Worm (Caenorhabditis elegans): ENCODE results near the gene nfu-1.
A peak's percentile ranks its signal among the peaks of the same experiment; 100 is the strongest.

Gene nfu-1

DNA sequence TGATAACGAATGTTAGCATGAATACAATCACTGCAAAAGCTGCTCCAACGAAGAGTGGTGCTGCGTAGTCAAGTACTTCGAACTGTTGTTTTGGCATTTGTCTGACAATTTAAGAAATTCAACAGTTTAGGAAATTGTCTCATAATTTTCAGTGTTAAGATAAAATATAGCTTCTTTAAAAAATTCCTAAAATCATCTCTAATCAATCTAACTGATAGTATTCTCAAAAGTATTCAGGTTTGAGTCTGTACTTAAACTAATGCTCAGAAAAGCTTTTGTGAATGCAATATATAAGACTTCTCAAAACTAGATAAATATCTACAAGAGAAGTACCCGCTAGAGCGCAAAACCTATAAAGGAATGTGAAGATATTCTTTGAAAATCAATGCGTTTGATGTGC is 7.6 kb downstream of the nfu-1 start, which contains the start of gene R10H10.4:
Gene R10H10.4, minus strand, starts transcription at position 101 of the 400 bp plus-strand sequence.
- TF ChIP-seq eyg-1 (tag; optimal IDR thresholded peaks at IDR 0.05) (no peak), K02D7.2 (tag; optimal IDR thresholded peaks at IDR 0.05) (no peak), pha-2 (tag; optimal IDR thresholded peaks at IDR 0.05) (no peak), pat-9 (tag; optimal IDR thresholded peaks at IDR 0.05) (no peak), hlh-13 (GFP tag; optimal IDR thresholded peaks at IDR 0.05) (no peak), fax-1 (tag; optimal IDR thresholded peaks at IDR 0.05) (no peak), lim-6 (tag; optimal IDR thresholded peaks at IDR 0.05) (no peak), hlh-30 (tag; optimal IDR thresholded peaks at IDR 0.05; ENCODE audit: insufficient read depth) (no peak), Y22D7AL.16 (tag; optimal IDR thresholded peaks at IDR 0.05) (no peak), tbx-7 (tag; optimal IDR thresholded peaks at IDR 0.05) (no peak), ceh-34 (tag; optimal IDR thresholded peaks at IDR 0.05) (no peak), unc-42 (tag; optimal IDR thresholded peaks at IDR 0.05) (no peak), pax-1 (tag; optimal IDR thresholded peaks at IDR 0.05) (no peak), ceh-14 (tag; optimal IDR thresholded peaks at IDR 0.05) (no peak), T23F11.4 (GFP tag; optimal IDR thresholded peaks at IDR 0.05) (no peak), ets-4 (tag; optimal IDR thresholded peaks at IDR 0.05) (no peak), syd-9 (tag; optimal IDR thresholded peaks at IDR 0.05) (no peak)

DNA sequence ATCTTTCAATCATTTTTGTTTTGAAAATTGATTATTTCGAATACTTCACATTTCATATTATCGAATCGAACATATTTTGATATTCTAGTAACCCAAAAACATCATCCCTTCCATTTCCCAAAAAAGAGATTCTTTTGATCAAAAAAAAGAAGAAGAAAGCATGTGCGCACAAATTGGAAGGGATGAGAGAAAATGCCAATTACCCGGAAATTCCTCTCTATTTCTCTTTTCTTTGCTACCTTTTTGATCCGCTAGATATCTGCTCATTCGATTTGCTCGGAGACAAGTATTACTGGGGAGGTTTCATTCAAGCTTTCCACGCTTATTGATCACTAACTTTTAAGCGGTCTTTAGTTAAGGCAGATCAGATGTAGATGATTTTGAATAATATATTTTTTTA is 9.6 kb downstream of the nfu-1 start:
- peak; percentile 80 for TF ChIP-seq unc-42 (tag; optimal IDR thresholded peaks at IDR 0.05)
- TF ChIP-seq hlh-15 (tag; optimal IDR thresholded peaks at IDR 0.05): no peak
- TF ChIP-seq tbx-7 (tag; optimal IDR thresholded peaks at IDR 0.05): no peak
- TF ChIP-seq K02D7.2 (tag; optimal IDR thresholded peaks at IDR 0.05): no peak

DNA sequence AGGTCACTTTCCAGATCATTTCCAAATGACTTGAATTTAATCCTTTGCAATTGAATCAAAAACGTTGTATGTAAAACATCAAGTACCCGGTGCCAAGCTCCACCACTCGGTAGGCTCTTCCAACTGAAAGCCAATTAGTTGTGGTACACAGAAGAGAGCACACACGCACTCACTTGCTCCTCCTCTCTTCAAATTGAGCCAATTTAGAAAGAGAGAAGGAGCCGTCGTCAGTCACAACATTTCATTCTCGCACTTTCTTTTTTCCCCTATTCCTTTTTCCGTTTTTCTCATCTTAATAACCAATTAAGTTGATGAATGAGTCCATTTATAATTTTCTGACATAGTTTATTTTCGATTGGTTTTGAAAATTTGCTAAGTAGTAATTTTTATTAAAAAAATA is 11.0 kb downstream of the nfu-1 start:
- no peak for TF ChIP-seq ceh-30 (tag; optimal IDR thresholded peaks at IDR 0.05)
- no peak for TF ChIP-seq fkh-10 (GFP tag; optimal IDR thresholded peaks at IDR 0.05)
- TF ChIP-seq unc-42 (tag; optimal IDR thresholded peaks at IDR 0.05): peak; percentile 69
- TF ChIP-seq nfya-1 (tag; optimal IDR thresholded peaks at IDR 0.05): peak; percentile 0
- peak; percentile 14 for TF ChIP-seq ceh-31 (tag; optimal IDR thresholded peaks at IDR 0.05)

DNA sequence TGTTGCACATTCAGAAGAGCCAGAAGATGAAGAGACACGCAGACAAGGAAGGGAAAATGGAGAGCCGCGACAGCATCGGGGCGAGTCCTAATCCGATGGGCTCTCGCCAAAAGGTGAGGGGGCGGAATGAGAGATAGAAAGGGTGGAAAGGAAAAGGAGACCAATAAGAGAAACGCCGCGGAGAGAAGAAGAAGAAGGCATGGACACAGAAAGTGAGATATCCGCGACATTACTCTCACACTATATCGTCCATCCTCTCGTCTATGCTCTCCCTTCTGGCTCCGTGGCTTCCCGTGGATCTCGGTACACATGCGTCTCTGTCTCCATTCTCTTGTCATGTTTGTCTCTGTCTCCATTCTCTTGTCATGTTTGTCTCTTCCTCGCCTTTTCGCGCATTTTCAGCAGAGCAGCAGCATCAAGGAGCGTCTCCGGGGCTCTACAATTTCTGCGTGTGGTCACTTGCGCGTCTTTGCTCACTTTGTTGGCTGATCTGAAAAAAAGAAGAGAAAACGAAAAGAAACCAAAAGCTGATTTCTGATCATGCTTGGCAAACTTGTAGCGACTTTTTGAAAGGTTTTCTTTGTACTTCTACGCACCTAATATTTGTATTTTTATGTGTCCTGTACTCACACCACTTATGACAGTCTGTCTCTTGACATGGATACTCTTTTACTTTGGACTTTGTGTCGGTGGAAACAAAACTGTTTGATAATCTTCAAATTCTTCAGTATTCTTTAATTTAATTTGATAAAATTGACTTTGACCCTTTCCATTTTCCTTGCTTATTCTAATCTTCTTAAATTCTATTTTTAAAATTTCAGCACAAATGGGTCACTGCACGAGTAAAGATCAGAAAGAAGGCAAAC is 16.2 kb downstream of the nfu-1 start, which contains the start of gene gpa-7:
Gene gpa-7, plus strand, starts transcription at position 816 of the 866 bp plus-strand sequence.
- TF ChIP-seq ceh-22 (tag; optimal IDR thresholded peaks at IDR 0.05) (no peak), lin-11 (tag; optimal IDR thresholded peaks at IDR 0.05) (no peak), pha-4 (tag; optimal IDR thresholded peaks at IDR 0.05) (no peak), ceh-19 (GFP tag; optimal IDR thresholded peaks at IDR 0.05) (peak; percentile 74), F13H6.1 (tag; optimal IDR thresholded peaks at IDR 0.05) (peak; percentile 63), unc-55 (GFP tag; optimal IDR thresholded peaks at IDR 0.05) (peak; percentile 54), ets-4 (tag; optimal IDR thresholded peaks at IDR 0.05) (no peak), hlh-30 (tag; optimal IDR thresholded peaks at IDR 0.05; ENCODE audit: insufficient read depth) (no peak), ama-1 (optimal IDR thresholded peaks at IDR 0.05) (no peak), unc-42 (tag; optimal IDR thresholded peaks at IDR 0.05) (peak; percentile 86), ceh-30 (tag; optimal IDR thresholded peaks at IDR 0.05) (no peak), dve-1 (tag; optimal IDR thresholded peaks at IDR 0.05) (no peak), fkh-6 (tag; optimal IDR thresholded peaks at IDR 0.05) (no peak), nfya-1 (tag; optimal IDR thresholded peaks at IDR 0.05) (peak; percentile 86), che-1 (tag; optimal IDR thresholded peaks at IDR 0.05) (no peak), unc-86 (tag; optimal IDR thresholded peaks at IDR 0.05) (peak; percentile 22), ceh-6 (GFP tag; optimal IDR thresholded peaks at IDR 0.05) (no peak), gmeb-2 (tag; optimal IDR thresholded peaks at IDR 0.05) (no peak), pax-1 (tag; optimal IDR thresholded peaks at IDR 0.05) (no peak), ttx-3 (tag; optimal IDR thresholded peaks at IDR 0.05) (no peak), nhr-11 (tag; optimal IDR thresholded peaks at IDR 0.05) (no peak), pqm-1 (tag; optimal IDR thresholded peaks at IDR 0.05) (no peak), T23F11.4 (GFP tag; optimal IDR thresholded peaks at IDR 0.05) (no peak), ceh-9 (tag; optimal IDR thresholded peaks at IDR 0.05) (no peak), ceh-18 (tag; optimal IDR thresholded peaks at IDR 0.05) (peak; percentile 88), eyg-1 (tag; optimal IDR thresholded peaks at IDR 0.05) (no peak), hlh-15 (tag; optimal IDR thresholded peaks at IDR 0.05) (no peak), C08G9.2 (tag; optimal IDR thresholded peaks at IDR 0.05) (peak; percentile 44), ceh-45 (GFP tag; IDR thresholded peaks at IDR 0.05) (no peak), ceh-14 (tag; optimal IDR thresholded peaks at IDR 0.05) (peak; percentile 75), hlh-13 (GFP tag; optimal IDR thresholded peaks at IDR 0.05) (no peak), zip-5 (tag; optimal IDR thresholded peaks at IDR 0.05) (no peak), hlh-6 (tag; optimal IDR thresholded peaks at IDR 0.05) (peak; percentile 10)

Measured in whole organism, late embryonic.